Fruit fly (Drosophila melanogaster) whole organism, adult: Measurements from ENCODE around the gene ND-B18.

Source experiments
- CG11617 ChIP-seq: fragments of 200-800 bp; sonication (Bioruptor generic); optimal IDR thresholded peaks from 2 replicates; lab custom pipeline; 2017; ENCODE audit warnings: mild to moderate bottlenecking, missing biosample characterization, missing genetic modification reagents, missing genetic modification characterization
- CG12768 ChIP-seq: fragments of 200-800 bp; sonication (Bioruptor generic); optimal IDR thresholded peaks from 2 replicates; lab custom pipeline; 2017; ENCODE audit warnings: missing biosample characterization, missing genetic modification characterization, mild to moderate bottlenecking, moderate library complexity, missing genetic modification reagents
- CG14711 ChIP-seq: fragments of 200-800 bp; sonication (Bioruptor generic); optimal IDR thresholded peaks from 2 replicates; lab custom pipeline; 2018; ENCODE audit warnings: missing biosample characterization, mild to moderate bottlenecking, missing genetic modification characterization, moderate library complexity
- CG1620 ChIP-seq: fragments of 200-800 bp; sonication (Bioruptor generic); optimal IDR thresholded peaks from 2 replicates; lab custom pipeline; 2016; ENCODE audit warnings: missing biosample characterization, missing genetic modification characterization
- CG33017 ChIP-seq: fragments of 200-800 bp; sonication (Bioruptor generic); optimal IDR thresholded peaks from 2 replicates; lab custom pipeline; 2018; ENCODE audit warnings: missing biosample characterization, mild to moderate bottlenecking, missing genetic modification characterization, moderate library complexity
- CG5204 ChIP-seq: fragments of 200-800 bp; sonication (Bioruptor generic); optimal IDR thresholded peaks from 2 replicates; lab custom pipeline; 2016; ENCODE audit warnings: missing biosample characterization, missing genetic modification characterization
- CG7045 ChIP-seq: fragments of 200-800 bp; sonication (Bioruptor generic); optimal IDR thresholded peaks from 2 replicates; lab custom pipeline; 2017; ENCODE audit warnings: missing biosample characterization, mild to moderate bottlenecking, missing genetic modification characterization
- CG7101 ChIP-seq: fragments of 200-800 bp; sonication (Bioruptor generic); optimal IDR thresholded peaks from 2 replicates; lab custom pipeline; 2018; ENCODE audit warnings: missing biosample characterization, mild to moderate bottlenecking, missing genetic modification characterization, moderate library complexity
- Clk ChIP-seq: fragments of 200-800 bp; sonication (Bioruptor generic); optimal IDR thresholded peaks from 2 replicates; lab custom pipeline; 2017; ENCODE audit warnings: missing biosample characterization, missing genetic modification characterization
- Crg-1 ChIP-seq: fragments of 200-800 bp; sonication (Bioruptor generic); optimal IDR thresholded peaks from 2 replicates; lab custom pipeline; 2016; ENCODE audit warnings: missing biosample characterization, missing genetic modification characterization
- Hr96 ChIP-seq: fragments of 200-800 bp; sonication (Bioruptor generic); optimal IDR thresholded peaks from 2 replicates; lab custom pipeline; 2016; ENCODE audit warnings: missing biosample characterization, missing genetic modification characterization
- Mnt ChIP-seq: fragments of 200-800 bp; sonication (Bioruptor generic); optimal IDR thresholded peaks from 2 replicates; lab custom pipeline; 2016; ENCODE audit warnings: missing biosample characterization, mild to moderate bottlenecking, missing genetic modification characterization
- bab1 ChIP-seq: fragments of 200-800 bp; sonication (Bioruptor generic); optimal IDR thresholded peaks from 3 replicates; lab custom pipeline; 2019; ENCODE audit warnings: missing biosample characterization, mild to moderate bottlenecking, missing genetic modification characterization, moderate library complexity
- cic ChIP-seq: fragments of 200-800 bp; sonication (Bioruptor generic); optimal IDR thresholded peaks from 2 replicates; lab custom pipeline; 2017; ENCODE audit warnings: missing biosample characterization, mild to moderate bottlenecking, missing genetic modification characterization, moderate library complexity
- cnc ChIP-seq, 2 experiments: fragments of >200 bp; optimal IDR thresholded peaks; 2 replicates each; lab custom pipeline; 2017
- kay ChIP-seq: fragments of 200-800 bp; sonication (Bioruptor generic); peaks from one replicate; lab custom pipeline; 2016; ENCODE audit warnings: missing biosample characterization, missing genetic modification characterization, borderline replicate concordance
- ovo ChIP-seq: fragments of 200-800 bp; sonication (Bioruptor generic); optimal IDR thresholded peaks from 2 replicates; lab custom pipeline; 2016; ENCODE audit warnings: missing biosample characterization, missing genetic modification characterization
- pad ChIP-seq: fragments of 200-800 bp; sonication (Bioruptor generic); optimal IDR thresholded peaks from 3 replicates; lab custom pipeline; 2017; ENCODE audit warnings: missing biosample characterization, missing genetic modification characterization, mild to moderate bottlenecking, moderate library complexity, missing genetic modification reagents
- tj ChIP-seq: fragments of 200-800 bp; sonication (Bioruptor generic); optimal IDR thresholded peaks from 3 replicates; lab custom pipeline; 2017; ENCODE audit warnings: missing biosample characterization, mild to moderate bottlenecking, missing genetic modification characterization, moderate library complexity
- toe ChIP-seq: fragments of 200-800 bp; sonication (Bioruptor generic); optimal IDR thresholded peaks from 2 replicates; lab custom pipeline; 2016; ENCODE audit warnings: missing biosample characterization, missing genetic modification characterization

The ND-B18 gene

DNA sequence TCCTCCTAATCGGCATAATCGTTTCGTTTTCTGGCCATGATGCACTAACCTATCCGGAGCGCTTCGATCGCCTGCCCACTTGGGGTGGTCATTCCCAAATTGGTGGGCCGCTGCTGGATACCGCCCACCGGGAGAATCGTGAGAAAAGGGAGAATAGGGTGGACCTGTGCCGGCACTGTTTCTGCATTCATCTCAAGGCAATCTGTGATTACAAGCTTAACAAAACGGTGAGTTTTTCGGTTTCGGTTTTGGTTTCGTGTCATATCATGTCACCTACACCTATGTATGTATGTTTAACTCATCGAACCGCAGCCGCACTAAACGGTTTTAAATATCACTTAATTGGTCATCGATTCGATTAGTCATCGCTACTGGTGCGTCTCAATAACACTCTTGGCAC is 38.8 kb upstream of the ND-B18 start:
- no peak for TF ChIP-seq CG1620 (GFP tag; lab: Kevin White, UChicago)

DNA sequence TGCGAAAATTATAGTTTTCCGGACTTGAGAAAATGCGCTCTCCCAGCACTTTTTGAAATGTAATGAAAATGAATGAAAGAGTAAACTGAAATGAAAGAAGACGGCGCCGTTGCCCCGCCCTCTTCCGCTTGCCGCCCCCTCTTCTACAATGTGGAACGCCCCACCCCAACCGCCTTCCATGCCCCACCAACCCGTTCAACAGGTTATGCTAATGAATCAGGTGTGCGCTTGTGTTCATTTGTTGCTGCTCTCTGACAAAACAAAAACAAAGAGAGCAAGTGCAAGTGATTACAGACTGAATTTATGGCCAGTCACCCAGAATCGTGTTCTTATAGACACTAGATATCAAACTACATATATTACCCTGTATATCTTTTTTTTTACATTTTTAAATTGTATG is 37.8 kb upstream of the ND-B18 start:
- no peak for TF ChIP-seq toe
- peak; percentile 73 for TF ChIP-seq tj (GFP tag; lab: Kevin White, UChicago)

DNA sequence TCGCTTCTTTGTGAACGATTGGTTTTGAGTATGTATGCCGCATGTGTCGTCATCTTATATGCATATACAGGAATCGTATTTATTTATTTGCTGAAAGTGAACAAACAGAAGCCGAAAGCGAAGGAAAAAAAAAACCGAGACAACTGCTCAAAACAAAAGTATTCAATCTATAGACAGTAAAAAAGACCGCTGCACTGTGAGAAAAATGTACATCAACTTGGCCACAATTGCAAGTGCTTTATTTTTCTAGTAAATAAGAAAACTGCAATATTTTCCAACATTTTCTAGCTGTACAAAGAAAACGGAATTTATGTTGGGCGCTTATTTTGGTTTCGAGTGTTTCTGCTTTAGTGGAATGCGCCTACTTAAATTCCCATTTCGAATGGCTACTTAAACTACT is 36.6 kb upstream of the ND-B18 start:
- TF ChIP-seq cnc (optimal IDR thresholded peaks at IDR 0.05; lab: Kevin White, UChicago) (no peak), ovo (GFP tag; lab: Kevin White, UChicago) (no peak), Hr96 (GFP tag; lab: Kevin White, UChicago) (no peak), tj (GFP tag; lab: Kevin White, UChicago) (peak; percentile 10), CG7045 (no peak), toe (no peak)

DNA sequence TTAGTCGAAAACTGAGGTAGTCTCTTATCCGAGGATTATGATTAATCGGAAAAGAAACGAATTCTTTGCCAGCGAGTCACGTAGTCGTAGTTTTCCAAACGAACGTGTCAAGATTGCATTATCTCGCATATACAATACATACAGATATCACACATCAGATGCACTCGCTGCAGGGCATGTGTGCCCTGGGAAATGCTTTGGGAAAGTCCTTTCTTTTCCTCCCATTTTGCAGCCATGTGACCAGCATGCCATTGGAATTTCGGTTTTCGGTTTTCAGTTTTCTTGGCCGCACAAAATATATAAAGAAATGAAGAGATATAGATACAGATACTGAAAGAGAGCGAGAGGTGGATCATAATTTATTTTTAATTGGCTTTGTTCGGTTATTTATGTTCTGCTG is 35.4 kb upstream of the ND-B18 start:
- TF ChIP-seq tj (GFP tag; lab: Kevin White, UChicago) (no peak), ovo (GFP tag; lab: Kevin White, UChicago) (no peak), CG14711 (tag; lab: Kevin White, UChicago) (no peak), toe (no peak), Crg-1 (GFP tag; lab: Kevin White, UChicago) (no peak), CG12768 (GFP tag; lab: Kevin White, UChicago) (no peak), kay (GFP tag; lab: Kevin White, UChicago) (no peak), cnc (optimal IDR thresholded peaks at IDR 0.05; lab: Kevin White, UChicago) (no peak), pad (GFP tag; lab: Kevin White, UChicago) (no peak), Mnt (GFP tag; lab: Kevin White, UChicago) (no peak), CG1620 (GFP tag; lab: Kevin White, UChicago) (no peak), CG5204 (GFP tag; lab: Kevin White, UChicago) (no peak), Hr96 (GFP tag; lab: Kevin White, UChicago) (no peak), CG11617 (no peak)

DNA sequence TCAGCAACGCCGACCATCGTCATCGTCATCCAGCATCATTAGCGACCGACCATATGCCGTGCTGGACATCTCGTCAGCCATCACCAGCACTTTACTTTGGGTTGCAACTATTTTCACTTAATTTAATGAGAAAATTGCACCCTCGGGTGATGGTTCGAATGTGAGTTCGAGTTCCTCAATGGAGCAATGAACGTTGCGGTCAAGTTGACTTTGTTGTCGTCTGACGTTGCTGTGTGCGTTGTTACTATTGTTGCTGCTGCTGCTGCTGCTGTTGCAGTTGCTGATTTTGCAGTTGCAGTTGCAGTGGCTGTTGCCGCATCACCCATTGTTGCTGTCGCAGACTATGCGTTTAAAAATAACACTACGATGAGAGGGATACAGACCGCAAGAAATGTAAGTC is 33.7 kb upstream of the ND-B18 start:
- TF ChIP-seq cnc (optimal IDR thresholded peaks at IDR 0.05; lab: Kevin White, UChicago), result no peak
- no peak for TF ChIP-seq CG7045
- TF ChIP-seq cic, result no peak
- no peak for TF ChIP-seq kay (GFP tag; lab: Kevin White, UChicago)
- no peak for TF ChIP-seq bab1
- TF ChIP-seq Clk, result no peak
- no peak for TF ChIP-seq ovo (GFP tag; lab: Kevin White, UChicago)
- TF ChIP-seq pad (GFP tag; lab: Kevin White, UChicago), result no peak
- no peak for TF ChIP-seq CG7101
- TF ChIP-seq Mnt (GFP tag; lab: Kevin White, UChicago), result no peak
- TF ChIP-seq CG14711 (tag; lab: Kevin White, UChicago), result no peak
- TF ChIP-seq CG12768 (GFP tag; lab: Kevin White, UChicago), result no peak
- TF ChIP-seq Hr96 (GFP tag; lab: Kevin White, UChicago), result no peak
- TF ChIP-seq CG1620 (GFP tag; lab: Kevin White, UChicago), result no peak
- TF ChIP-seq toe, result no peak
- TF ChIP-seq CG5204 (GFP tag; lab: Kevin White, UChicago), result no peak
- no peak for TF ChIP-seq Crg-1 (GFP tag; lab: Kevin White, UChicago)
- no peak for TF ChIP-seq CG11617
- TF ChIP-seq CG33017, result no peak
- no peak for TF ChIP-seq tj (GFP tag; lab: Kevin White, UChicago)

DNA sequence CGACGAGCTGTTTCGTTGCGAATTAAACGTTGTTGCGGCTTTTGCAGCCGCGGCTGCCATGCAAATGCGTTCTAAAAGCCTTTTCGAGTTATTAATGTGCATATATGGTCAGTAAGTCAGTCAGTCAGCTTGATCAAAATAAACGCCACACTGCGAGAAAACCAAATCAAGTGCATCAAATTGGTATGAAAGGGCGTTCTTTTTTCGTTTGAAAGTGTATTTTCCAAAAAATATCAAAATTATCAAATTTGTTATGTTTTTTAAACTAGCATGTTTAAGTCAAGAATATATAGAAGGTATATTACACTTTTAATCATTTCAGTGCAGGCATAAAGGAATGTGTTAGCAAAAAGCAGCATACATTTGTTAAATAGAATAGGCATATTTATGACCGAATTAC is 21.0 kb upstream of the ND-B18 start:
- TF ChIP-seq tj (GFP tag; lab: Kevin White, UChicago), result peak; percentile 58
- peak; percentile 32 for TF ChIP-seq bab1
- TF ChIP-seq cnc (optimal IDR thresholded peaks at IDR 0.05; lab: Kevin White, UChicago), result no peak
- TF ChIP-seq CG12768 (GFP tag; lab: Kevin White, UChicago), result no peak
- TF ChIP-seq cic, result no peak
- no peak for TF ChIP-seq CG11617
- no peak for TF ChIP-seq CG1620 (GFP tag; lab: Kevin White, UChicago)
- no peak for TF ChIP-seq CG33017
- no peak for TF ChIP-seq CG7101
- no peak for TF ChIP-seq CG14711 (tag; lab: Kevin White, UChicago)
- peak; percentile 25 for TF ChIP-seq CG5204 (GFP tag; lab: Kevin White, UChicago)
- no peak for TF ChIP-seq ovo (GFP tag; lab: Kevin White, UChicago)
- TF ChIP-seq Crg-1 (GFP tag; lab: Kevin White, UChicago), result no peak

DNA sequence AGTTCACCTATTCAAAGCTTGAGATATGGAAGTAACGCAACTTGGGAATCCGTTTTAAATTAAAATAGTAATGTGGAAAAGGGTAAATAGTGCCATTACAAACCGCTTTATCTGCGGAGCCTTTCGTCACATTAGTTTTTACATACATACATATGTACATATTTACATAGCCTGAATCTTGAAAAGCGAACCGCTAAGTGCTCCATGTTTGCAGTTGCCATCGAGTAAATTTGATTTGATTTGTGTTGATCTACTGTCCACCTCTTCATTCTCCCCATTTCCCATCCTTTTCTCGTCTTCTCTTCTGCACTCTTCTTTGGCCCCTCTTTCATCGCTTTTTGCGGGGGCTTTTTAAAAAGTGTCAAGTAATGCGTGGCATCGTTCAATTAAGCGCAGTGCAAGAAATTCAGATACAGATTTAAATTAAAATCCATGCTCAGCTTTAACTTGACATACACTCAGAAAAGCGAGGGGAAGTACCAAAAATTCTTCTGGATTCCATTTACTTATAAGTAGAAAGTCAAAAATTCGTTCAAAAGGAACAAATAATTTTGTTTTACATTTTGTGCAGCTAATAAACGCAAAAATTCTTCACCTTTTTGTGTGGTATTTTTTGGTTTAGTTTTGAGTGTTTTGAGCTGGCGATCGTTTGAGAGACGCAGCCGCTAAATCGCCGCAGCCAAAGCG is 20.4 kb upstream of the ND-B18 start:
- TF ChIP-seq CG1620 (GFP tag; lab: Kevin White, UChicago) (no peak), CG7045 (no peak), CG5204 (GFP tag; lab: Kevin White, UChicago) (no peak), Hr96 (GFP tag; lab: Kevin White, UChicago) (no peak), tj (GFP tag; lab: Kevin White, UChicago) (no peak), Mnt (GFP tag; lab: Kevin White, UChicago) (no peak), CG12768 (GFP tag; lab: Kevin White, UChicago) (no peak), cnc (optimal IDR thresholded peaks at IDR 0.05; lab: Kevin White, UChicago) (peak in 1 of 2 experiments; percentile 30), kay (GFP tag; lab: Kevin White, UChicago) (no peak), cic (peak; percentile 13), toe (no peak), bab1 (no peak), Crg-1 (GFP tag; lab: Kevin White, UChicago) (peak; percentile 36), CG33017 (no peak), CG11617 (no peak), CG7101 (no peak), CG14711 (tag; lab: Kevin White, UChicago) (no peak), Clk (no peak), pad (GFP tag; lab: Kevin White, UChicago) (no peak), ovo (GFP tag; lab: Kevin White, UChicago) (peak; percentile 49)
